Worm (Caenorhabditis elegans): ENCODE measurements around the gene brf-1.

brf-1 gene

ce11 chrII:7340703-7341102 lies 35.0 kb downstream of the brf-1 start:
- no peak for TF ChIP-seq ztf-29 (GFP tag; IDR thresholded peaks at IDR 0.05)
- no peak for TF ChIP-seq klf-2 (GFP tag; conservative IDR thresholded peaks at IDR 0.05)
- TF ChIP-seq ztf-23 (GFP tag; IDR thresholded peaks at IDR 0.05) = no peak
- no peak for TF ChIP-seq T22C8.4 (GFP tag; IDR thresholded peaks at IDR 0.05)
- no peak for TF ChIP-seq ref-1 (GFP tag; conservative IDR thresholded peaks at IDR 0.05)
- no peak for TF ChIP-seq cog-1 (tag; optimal IDR thresholded peaks at IDR 0.05)
- TF ChIP-seq tab-1 (GFP tag; IDR thresholded peaks at IDR 0.05) = no peak
- TF ChIP-seq med-1 (GFP tag; optimal IDR thresholded peaks at IDR 0.05; ENCODE audit: insufficient read depth) = no peak
- no peak for TF ChIP-seq flt-1 (GFP tag; IDR thresholded peaks at IDR 0.05)

- TF ChIP-seq ztf-29 (GFP tag; IDR thresholded peaks at IDR 0.05) = no peak
- TF ChIP-seq klf-2 (GFP tag; conservative IDR thresholded peaks at IDR 0.05) = no peak
- TF ChIP-seq T22C8.4 (GFP tag; IDR thresholded peaks at IDR 0.05) = no peak
- TF ChIP-seq cog-1 (tag; optimal IDR thresholded peaks at IDR 0.05) = no peak
- no peak for TF ChIP-seq med-1 (GFP tag; optimal IDR thresholded peaks at IDR 0.05; ENCODE audit: insufficient read depth)
- no peak for TF ChIP-seq ref-1 (GFP tag; conservative IDR thresholded peaks at IDR 0.05)
- no peak for TF ChIP-seq tab-1 (GFP tag; IDR thresholded peaks at IDR 0.05)
- no peak for TF ChIP-seq flt-1 (GFP tag; IDR thresholded peaks at IDR 0.05)
- TF ChIP-seq ztf-23 (GFP tag; IDR thresholded peaks at IDR 0.05) = no peak
Measured at ce11 chrII:7341572-7342303, 36.1 kb downstream of the brf-1 start.

- TF ChIP-seq ref-1 (GFP tag; conservative IDR thresholded peaks at IDR 0.05) (no peak), med-1 (GFP tag; optimal IDR thresholded peaks at IDR 0.05; ENCODE audit: insufficient read depth) (no peak), tab-1 (GFP tag; IDR thresholded peaks at IDR 0.05) (no peak), T22C8.4 (GFP tag; IDR thresholded peaks at IDR 0.05) (no peak), klf-2 (GFP tag; conservative IDR thresholded peaks at IDR 0.05) (no peak), flt-1 (GFP tag; IDR thresholded peaks at IDR 0.05) (no peak), ztf-29 (GFP tag; IDR thresholded peaks at IDR 0.05) (no peak), cog-1 (tag; optimal IDR thresholded peaks at IDR 0.05) (no peak), ztf-23 (GFP tag; IDR thresholded peaks at IDR 0.05) (no peak)
Measured at ce11 chrII:7342884-7343283, 37.2 kb downstream of the brf-1 start.

ce11 chrII:7343668-7344067 lies 38.0 kb downstream of the brf-1 start:
- TF ChIP-seq tab-1 (GFP tag; IDR thresholded peaks at IDR 0.05) (no peak), flt-1 (GFP tag; IDR thresholded peaks at IDR 0.05) (no peak), ztf-29 (GFP tag; IDR thresholded peaks at IDR 0.05) (0 out of 2 replicates have a peak, but pooled peaks have one; percentile 9), T22C8.4 (GFP tag; IDR thresholded peaks at IDR 0.05) (no peak), ref-1 (GFP tag; conservative IDR thresholded peaks at IDR 0.05) (no peak), klf-2 (GFP tag; conservative IDR thresholded peaks at IDR 0.05) (no peak)

ce11 chrII:7345858-7346257 lies 40.2 kb downstream of the brf-1 start:
- TF ChIP-seq ztf-23 (GFP tag; IDR thresholded peaks at IDR 0.05) = no peak
- no peak for TF ChIP-seq cog-1 (tag; optimal IDR thresholded peaks at IDR 0.05)
- TF ChIP-seq flt-1 (GFP tag; IDR thresholded peaks at IDR 0.05) = no peak
- TF ChIP-seq ztf-29 (GFP tag; IDR thresholded peaks at IDR 0.05) = no peak
- TF ChIP-seq klf-2 (GFP tag; conservative IDR thresholded peaks at IDR 0.05) = no peak
- TF ChIP-seq tab-1 (GFP tag; IDR thresholded peaks at IDR 0.05) = no peak
- no peak for TF ChIP-seq med-1 (GFP tag; optimal IDR thresholded peaks at IDR 0.05; ENCODE audit: insufficient read depth)
- no peak for TF ChIP-seq ref-1 (GFP tag; conservative IDR thresholded peaks at IDR 0.05)
- TF ChIP-seq T22C8.4 (GFP tag; IDR thresholded peaks at IDR 0.05) = no peak

ce11 chrII:7348063-7348462 lies 42.4 kb downstream of the brf-1 start:
- TF ChIP-seq tab-1 (GFP tag; IDR thresholded peaks at IDR 0.05) (no peak), ztf-23 (GFP tag; IDR thresholded peaks at IDR 0.05) (no peak), med-1 (GFP tag; optimal IDR thresholded peaks at IDR 0.05; ENCODE audit: insufficient read depth) (no peak), flt-1 (GFP tag; IDR thresholded peaks at IDR 0.05) (no peak), klf-2 (GFP tag; conservative IDR thresholded peaks at IDR 0.05) (no peak), ref-1 (GFP tag; conservative IDR thresholded peaks at IDR 0.05) (no peak), ztf-29 (GFP tag; IDR thresholded peaks at IDR 0.05) (no peak), T22C8.4 (GFP tag; IDR thresholded peaks at IDR 0.05) (no peak), cog-1 (tag; optimal IDR thresholded peaks at IDR 0.05) (no peak)

ce11 chrII:7352507-7352906 lies 46.8 kb downstream of the brf-1 start, which contains the start of gene hsp-4:
Gene hsp-4, minus strand, starts transcription at chrII:7352645.
- TF ChIP-seq cog-1 (tag; optimal IDR thresholded peaks at IDR 0.05) (no peak), ref-1 (GFP tag; conservative IDR thresholded peaks at IDR 0.05) (no peak)

ce11 chrII:7353027-7353426 lies 47.4 kb downstream of the brf-1 start:
- TF ChIP-seq flt-1 (GFP tag; IDR thresholded peaks at IDR 0.05) (0 out of 2 replicates have a peak, but pooled peaks have one; percentile 33), ztf-29 (GFP tag; IDR thresholded peaks at IDR 0.05) (no peak), med-1 (GFP tag; optimal IDR thresholded peaks at IDR 0.05; ENCODE audit: insufficient read depth) (no peak)

ce11 chrII:7356326-7356725 lies 50.7 kb downstream of the brf-1 start, which contains the start of gene haf-2:
Gene haf-2, minus strand, starts transcription at chrII:7356426.
- no peak for TF ChIP-seq cog-1 (tag; optimal IDR thresholded peaks at IDR 0.05)
- TF ChIP-seq ztf-29 (GFP tag; IDR thresholded peaks at IDR 0.05) = no peak
- TF ChIP-seq flt-1 (GFP tag; IDR thresholded peaks at IDR 0.05) = no peak
- TF ChIP-seq ztf-23 (GFP tag; IDR thresholded peaks at IDR 0.05) = no peak
- no peak for TF ChIP-seq med-1 (GFP tag; optimal IDR thresholded peaks at IDR 0.05; ENCODE audit: insufficient read depth)
- no peak for TF ChIP-seq klf-2 (GFP tag; conservative IDR thresholded peaks at IDR 0.05)
- TF ChIP-seq tab-1 (GFP tag; IDR thresholded peaks at IDR 0.05) = no peak

ce11 chrII:7356773-7357172 lies 51.1 kb downstream of the brf-1 start:
- TF ChIP-seq med-1 (GFP tag; optimal IDR thresholded peaks at IDR 0.05; ENCODE audit: insufficient read depth) (no peak), T22C8.4 (GFP tag; IDR thresholded peaks at IDR 0.05) (no peak), klf-2 (GFP tag; conservative IDR thresholded peaks at IDR 0.05) (no peak), tab-1 (GFP tag; IDR thresholded peaks at IDR 0.05) (no peak), ztf-23 (GFP tag; IDR thresholded peaks at IDR 0.05) (no peak), flt-1 (GFP tag; IDR thresholded peaks at IDR 0.05) (no peak), cog-1 (tag; optimal IDR thresholded peaks at IDR 0.05) (no peak), ztf-29 (GFP tag; IDR thresholded peaks at IDR 0.05) (no peak), ref-1 (GFP tag; conservative IDR thresholded peaks at IDR 0.05) (no peak)

Data from whole organism, midembryonic.